Worm (Caenorhabditis elegans) whole organism, L4/young adult: ENCODE data around the gene npr-15.

Experiments used
- W03F9.2 ChIP-seq: fragments of 150-350 bp; optimal IDR thresholded peaks from 2 replicates; lab custom pipeline; 2014; ENCODE audit warnings: missing biosample characterization, missing genetic modification characterization
- dao-5 ChIP-seq: sonication (generic microtip); optimal IDR thresholded peaks from 2 replicates; lab custom pipeline; 2016; ENCODE audit warnings: missing genotype, missing genetic modification characterization, moderate library complexity, missing compliant biosample characterization

ce11 chrIII:3634873-3635272 lies 59.6 kb downstream of the npr-15 start:
- TF ChIP-seq dao-5 (tag; lab: Kevin White, UChicago) (no peak), W03F9.2 (tag; lab: Kevin White, UChicago) (no peak)
